Fruit fly (Drosophila melanogaster) whole organism: ENCODE results near the gene Cpr65Aw.

Experiments
- CG8478 ChIP-seq: fragments of >200 bp; optimal IDR thresholded peaks from 2 replicates; lab custom pipeline; 2018; ENCODE audit warnings: inconsistent platforms
- Dll ChIP-seq: fragments of >200 bp; optimal IDR thresholded peaks from 2 replicates; lab custom pipeline; 2017
- EcR ChIP-seq, 2 experiments: fragments of >200 bp; optimal IDR thresholded peaks; 2 replicates each; lab custom pipeline; 2017; ENCODE audit warnings: missing biosample characterization in 2 of 2, missing genetic modification characterization in 2 of 2, missing genetic modification reagents in 2 of 2
- usp ChIP-seq: fragments of >200 bp; optimal IDR thresholded peaks from 2 replicates; lab custom pipeline; 2017; ENCODE audit warnings: missing biosample characterization, missing genetic modification characterization, mixed read lengths

DNA sequence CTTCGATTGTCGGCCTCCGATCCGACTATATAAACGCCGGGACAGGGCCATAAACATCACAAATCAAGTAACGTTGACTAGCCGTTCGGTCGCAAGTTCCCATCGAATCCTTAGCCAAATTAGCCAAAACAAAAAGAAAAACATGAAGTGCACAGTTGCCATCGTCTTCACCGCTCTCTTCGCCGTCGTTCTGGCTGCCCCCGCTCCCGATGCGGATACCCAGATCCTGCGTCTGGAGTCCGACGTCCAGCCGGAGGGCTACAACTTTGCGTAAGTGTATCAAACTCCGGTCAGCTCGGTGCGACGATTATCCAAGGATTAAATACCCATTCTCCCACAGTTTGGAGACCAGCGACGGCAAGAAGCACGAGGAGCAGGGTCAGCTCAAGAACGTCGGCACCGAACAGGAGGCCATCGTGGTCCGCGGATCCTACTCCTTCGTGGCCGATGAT, 2.6 kb upstream of the Cpr65Aw start, which contains the start of gene Lcp65Ac:
- TF ChIP-seq EcR (GFP tag; optimal IDR thresholded peaks at IDR 0.05; lab: Kevin White, UChicago) (no peak), Dll (lab: Kevin White, UChicago) (no peak), CG8478 (lab: Kevin White, UChicago) (no peak), usp (GFP tag; lab: Kevin White, UChicago) (no peak)
